Worm (Caenorhabditis elegans) whole organism, late embryonic: ENCODE data around the gene F59A6.3.

Experiments
- pha-2 ChIP-seq: sonication (generic microtip); optimal IDR thresholded peaks from 2 replicates; lab custom pipeline; 2017; ENCODE audit warnings: mild to moderate bottlenecking, missing genetic modification characterization, missing compliant biosample characterization
- sox-4 ChIP-seq: sonication (generic microtip); optimal IDR thresholded peaks from 2 replicates; lab custom pipeline; 2017; ENCODE audit warnings: mild to moderate bottlenecking, missing genetic modification characterization, inconsistent platforms, missing compliant biosample characterization

ce11 chrII:5056254-5056653 lies 48.1 kb downstream of the F59A6.3 start:
- TF ChIP-seq pha-2 (tag; lab: Kevin White, UChicago) (no peak), sox-4 (tag; lab: Kevin White, UChicago) (no peak)
